Worm (Caenorhabditis elegans): Measurements from ENCODE around the gene rpb-6.

The rpb-6 gene

DNA sequence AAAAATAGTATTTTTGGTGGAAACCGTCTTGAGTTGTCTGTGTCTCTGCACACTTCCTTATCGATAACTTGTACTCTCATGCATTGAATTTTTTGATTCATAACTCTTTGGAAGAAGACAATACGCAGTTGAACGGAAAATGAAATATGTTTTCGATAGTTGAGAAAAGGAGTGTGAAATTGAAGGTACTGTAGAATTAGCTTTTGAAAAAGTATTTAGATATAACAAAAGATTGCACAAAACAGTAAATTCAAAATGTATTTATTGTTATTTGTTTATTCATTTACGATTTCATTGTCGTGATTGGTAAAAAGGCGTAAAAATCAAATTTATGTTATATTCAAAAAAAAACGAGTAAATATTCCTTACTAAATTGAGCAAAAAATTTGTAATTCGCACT, 17.3 kb downstream of the rpb-6 start, which contains the start of gene C14A4.7:
TSS of gene C14A4.7 (minus strand) at position 101 of the 400 bp plus-strand sequence.
- TF ChIP-seq hnd-1 (tag; optimal IDR thresholded peaks at IDR 0.05) = no peak
- TF ChIP-seq F13C5.2 (tag; optimal IDR thresholded peaks at IDR 0.05) = no peak
- no peak for TF ChIP-seq ceh-36 (tag; optimal IDR thresholded peaks at IDR 0.05)
- no peak for TF ChIP-seq aly-1 (tag; optimal IDR thresholded peaks at IDR 0.05)
- no peak for TF ChIP-seq pes-1 (GFP tag; IDR thresholded peaks at IDR 0.05)
- no peak for TF ChIP-seq sea-1 (GFP tag; conservative IDR thresholded peaks at IDR 0.05)
- no peak for TF ChIP-seq ets-7 (tag; optimal IDR thresholded peaks at IDR 0.05)
- no peak for TF ChIP-seq ceh-13 (GFP tag; optimal IDR thresholded peaks at IDR 0.05)
- TF ChIP-seq hmbx-1 (tag; optimal IDR thresholded peaks at IDR 0.05) = no peak
- no peak for TF ChIP-seq flt-1 (GFP tag; IDR thresholded peaks at IDR 0.05)
- TF ChIP-seq tbx-37 (GFP tag; conservative IDR thresholded peaks at IDR 0.05) = no peak
- TF ChIP-seq B0310.2 (tag; optimal IDR thresholded peaks at IDR 0.05) = no peak

DNA sequence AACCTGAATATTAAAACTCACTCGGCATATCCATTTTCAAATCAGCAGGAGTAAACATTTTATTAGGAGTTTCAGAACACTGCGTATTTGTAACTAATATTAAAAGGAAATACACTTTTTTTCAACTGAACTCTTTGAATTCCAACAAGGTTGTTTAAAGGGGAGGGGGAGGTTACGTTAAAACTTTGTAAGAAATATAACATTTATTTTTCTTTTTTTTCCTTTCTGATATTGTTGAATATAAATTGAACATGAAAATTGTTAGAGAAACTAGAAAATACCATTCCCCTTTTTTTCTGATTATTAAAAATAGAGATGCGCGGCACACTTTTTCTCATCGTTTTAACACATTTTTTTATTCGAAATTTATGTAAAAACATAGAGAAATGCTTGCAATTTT, 18.9 kb downstream of the rpb-6 start, which contains the start of gene C14A4.8:
TSS of gene C14A4.8 (minus strand) at position 101 of the 400 bp plus-strand sequence.
- TF ChIP-seq F13C5.2 (tag; optimal IDR thresholded peaks at IDR 0.05) (no peak), pes-1 (GFP tag; IDR thresholded peaks at IDR 0.05) (no peak), hmbx-1 (tag; optimal IDR thresholded peaks at IDR 0.05) (no peak), flt-1 (GFP tag; IDR thresholded peaks at IDR 0.05) (no peak), ceh-13 (GFP tag; optimal IDR thresholded peaks at IDR 0.05) (no peak), ama-1 (optimal IDR thresholded peaks at IDR 0.05) (no peak), hmg-4 (GFP tag; optimal IDR thresholded peaks at IDR 0.05) (no peak), ceh-36 (tag; optimal IDR thresholded peaks at IDR 0.05) (no peak), tra-4 (tag; optimal IDR thresholded peaks at IDR 0.05) (no peak), tbx-11 (GFP tag; IDR thresholded peaks at IDR 0.05) (no peak), hnd-1 (tag; optimal IDR thresholded peaks at IDR 0.05) (no peak), B0310.2 (tag; optimal IDR thresholded peaks at IDR 0.05) (no peak), scrt-1 (GFP tag; IDR thresholded peaks at IDR 0.05) (no peak), sea-1 (GFP tag; conservative IDR thresholded peaks at IDR 0.05) (no peak), ets-7 (tag; optimal IDR thresholded peaks at IDR 0.05) (no peak), tbx-37 (GFP tag; conservative IDR thresholded peaks at IDR 0.05) (no peak)

DNA sequence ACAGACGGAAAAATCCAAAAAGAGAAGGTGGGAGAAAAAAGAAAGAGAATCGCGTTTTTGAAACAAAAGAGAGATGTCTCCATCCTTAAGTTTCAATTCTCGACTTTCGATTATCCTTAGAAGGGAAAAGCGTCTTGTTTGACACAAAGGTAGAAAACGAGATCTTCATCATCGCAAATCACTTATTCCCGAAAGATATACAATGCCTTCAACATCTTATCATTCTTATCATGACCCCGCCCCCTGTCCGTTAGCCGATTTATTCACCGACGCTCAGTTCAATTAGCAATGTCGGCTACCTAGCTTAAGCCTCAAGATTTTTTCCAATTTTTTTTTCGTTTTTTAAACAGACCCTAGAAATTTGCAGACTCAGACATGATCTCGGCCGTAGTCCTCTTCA, 19.8 kb downstream of the rpb-6 start, which contains the start of gene C14A4.9:
TSS of gene C14A4.9 (plus strand) at position 368 of the 400 bp plus-strand sequence.
- TF ChIP-seq ets-7 (tag; optimal IDR thresholded peaks at IDR 0.05) (no peak), scrt-1 (GFP tag; IDR thresholded peaks at IDR 0.05) (no peak), tbx-11 (GFP tag; IDR thresholded peaks at IDR 0.05) (no peak), pes-1 (GFP tag; IDR thresholded peaks at IDR 0.05) (no peak), hmg-4 (GFP tag; optimal IDR thresholded peaks at IDR 0.05) (no peak), tbx-37 (GFP tag; conservative IDR thresholded peaks at IDR 0.05) (no peak)

DNA sequence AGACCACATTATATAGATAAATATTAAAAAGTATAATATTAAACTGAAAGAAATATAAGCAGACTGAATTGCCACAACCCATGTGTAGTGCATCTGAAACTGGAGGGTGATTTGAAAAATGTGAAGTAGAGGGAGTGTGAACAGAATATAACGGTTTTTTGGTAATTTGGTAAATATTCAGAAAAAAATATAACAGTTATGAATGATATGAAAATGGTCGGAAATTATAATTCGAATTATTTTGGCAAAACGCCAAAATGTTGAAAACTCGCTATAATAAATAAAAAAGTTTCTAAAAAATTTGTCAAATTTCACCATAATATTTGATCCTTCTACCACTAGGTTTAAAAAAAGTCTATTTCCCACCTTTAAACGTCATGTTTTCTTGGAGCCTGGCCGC, 23.0 kb downstream of the rpb-6 start, which contains the start of gene srv-2:
TSS of gene srv-2 (minus strand) at position 101 of the 400 bp plus-strand sequence.
- no peak for TF ChIP-seq hnd-1 (tag; optimal IDR thresholded peaks at IDR 0.05)
- no peak for TF ChIP-seq aly-1 (tag; optimal IDR thresholded peaks at IDR 0.05)
- TF ChIP-seq hmg-4 (GFP tag; optimal IDR thresholded peaks at IDR 0.05) = no peak
- TF ChIP-seq flt-1 (GFP tag; IDR thresholded peaks at IDR 0.05) = no peak
- no peak for TF ChIP-seq B0310.2 (tag; optimal IDR thresholded peaks at IDR 0.05)
- TF ChIP-seq sea-1 (GFP tag; conservative IDR thresholded peaks at IDR 0.05) = no peak
- TF ChIP-seq tbx-37 (GFP tag; conservative IDR thresholded peaks at IDR 0.05) = no peak
- no peak for TF ChIP-seq pes-1 (GFP tag; IDR thresholded peaks at IDR 0.05)
- no peak for TF ChIP-seq F13C5.2 (tag; optimal IDR thresholded peaks at IDR 0.05)
- no peak for TF ChIP-seq ceh-36 (tag; optimal IDR thresholded peaks at IDR 0.05)
- no peak for TF ChIP-seq tra-4 (tag; optimal IDR thresholded peaks at IDR 0.05)
- TF ChIP-seq ama-1 (optimal IDR thresholded peaks at IDR 0.05) = no peak

DNA sequence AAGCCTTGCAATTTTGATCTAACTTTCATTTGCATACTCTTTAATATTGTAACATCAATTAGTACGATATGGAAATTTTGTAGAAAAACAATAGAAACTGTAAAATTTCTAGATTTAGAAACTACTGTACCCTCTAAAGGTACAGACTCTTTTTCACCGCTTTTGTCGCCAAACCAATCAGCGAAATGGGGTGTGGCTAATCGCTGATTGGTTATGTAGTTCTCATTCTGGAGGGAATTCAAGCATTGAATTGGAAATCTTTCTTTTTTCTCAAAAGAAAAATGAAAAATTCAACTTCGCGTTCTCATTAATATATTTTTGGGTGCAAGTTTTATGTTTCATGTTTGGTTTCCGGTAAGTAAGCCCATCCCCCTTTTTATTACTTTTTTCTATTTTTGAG, 24.4 kb downstream of the rpb-6 start:
- TF ChIP-seq tbx-11 (GFP tag; IDR thresholded peaks at IDR 0.05) (no peak), tbx-37 (GFP tag; conservative IDR thresholded peaks at IDR 0.05) (no peak), ama-1 (optimal IDR thresholded peaks at IDR 0.05) (no peak), flt-1 (GFP tag; IDR thresholded peaks at IDR 0.05) (no peak), hmbx-1 (tag; optimal IDR thresholded peaks at IDR 0.05) (no peak), F13C5.2 (tag; optimal IDR thresholded peaks at IDR 0.05) (no peak), sea-1 (GFP tag; conservative IDR thresholded peaks at IDR 0.05) (no peak), pes-1 (GFP tag; IDR thresholded peaks at IDR 0.05) (no peak), hnd-1 (tag; optimal IDR thresholded peaks at IDR 0.05) (no peak), hmg-4 (GFP tag; optimal IDR thresholded peaks at IDR 0.05) (no peak), ets-7 (tag; optimal IDR thresholded peaks at IDR 0.05) (no peak), aly-1 (tag; optimal IDR thresholded peaks at IDR 0.05) (no peak)

DNA sequence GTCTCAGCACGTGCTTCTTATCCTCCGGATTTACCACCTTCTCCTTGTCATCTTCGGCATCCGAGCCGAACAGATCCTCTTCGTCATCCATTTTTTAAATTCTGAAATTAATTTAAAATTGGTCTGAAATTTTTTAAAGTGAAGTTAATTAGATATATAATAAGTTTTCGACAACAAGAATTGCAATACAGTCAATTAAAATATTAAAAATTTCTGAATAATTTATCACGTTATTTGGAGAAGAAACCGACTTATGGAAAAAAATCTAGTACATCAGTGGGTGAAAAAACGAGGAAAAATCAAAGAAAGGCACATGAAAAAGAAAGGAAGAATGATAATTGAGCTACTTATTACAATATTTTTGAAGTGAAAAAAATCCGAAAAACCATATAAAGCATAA, 26.3 kb downstream of the rpb-6 start, which contains the start of gene taf-13:
TSS of gene taf-13 (minus strand) at position 101 of the 400 bp plus-strand sequence.
- TF ChIP-seq hmg-4 (GFP tag; optimal IDR thresholded peaks at IDR 0.05) (no peak), hmbx-1 (tag; optimal IDR thresholded peaks at IDR 0.05) (no peak), B0310.2 (tag; optimal IDR thresholded peaks at IDR 0.05) (no peak), pes-1 (GFP tag; IDR thresholded peaks at IDR 0.05) (no peak), tbx-37 (GFP tag; conservative IDR thresholded peaks at IDR 0.05) (no peak), tra-4 (tag; optimal IDR thresholded peaks at IDR 0.05) (no peak), ceh-13 (GFP tag; optimal IDR thresholded peaks at IDR 0.05) (no peak)

DNA sequence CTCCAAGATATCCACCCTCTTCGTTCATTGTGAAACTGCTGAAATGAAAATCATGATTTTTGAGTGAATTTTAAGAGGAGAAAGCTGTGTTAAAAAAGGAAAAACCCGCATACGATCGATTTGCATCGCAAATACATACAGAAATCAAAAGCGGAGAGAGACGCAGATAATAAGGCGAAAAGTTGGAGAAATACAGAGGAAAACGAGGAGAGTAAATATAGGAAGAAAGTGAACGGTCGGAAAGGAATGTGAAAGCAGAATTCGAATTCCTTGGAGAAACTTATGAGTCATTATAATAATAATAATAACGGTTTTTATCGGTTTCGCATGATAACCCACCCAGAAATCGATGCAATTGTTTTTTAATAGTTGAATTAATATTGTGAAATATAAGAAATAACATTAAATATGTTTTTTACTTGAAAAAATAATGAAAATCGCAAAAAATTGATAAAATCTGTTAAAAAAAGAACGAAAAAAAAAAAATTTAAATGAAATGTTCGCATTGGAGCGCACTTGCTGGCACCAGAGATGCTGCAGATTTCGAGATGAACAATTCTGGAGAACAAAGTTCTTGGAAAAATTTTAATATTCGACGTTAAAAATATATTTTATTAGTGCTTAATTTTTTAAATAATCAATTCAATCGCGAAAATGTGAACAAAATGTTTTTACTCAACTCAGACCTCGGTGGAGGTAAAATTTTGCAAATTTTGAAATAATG, 28.2 kb downstream of the rpb-6 start, which contains the start of gene ccm-3:
TSS of gene ccm-3 (minus strand) at position 38 of the 724 bp plus-strand sequence.
- TF ChIP-seq F13C5.2 (tag; optimal IDR thresholded peaks at IDR 0.05) = no peak
- TF ChIP-seq B0310.2 (tag; optimal IDR thresholded peaks at IDR 0.05) = no peak
- TF ChIP-seq ama-1 (optimal IDR thresholded peaks at IDR 0.05) = no peak
- TF ChIP-seq hmg-4 (GFP tag; optimal IDR thresholded peaks at IDR 0.05) = no peak
- TF ChIP-seq ceh-36 (tag; optimal IDR thresholded peaks at IDR 0.05) = no peak
- no peak for TF ChIP-seq hmbx-1 (tag; optimal IDR thresholded peaks at IDR 0.05)
- no peak for TF ChIP-seq pes-1 (GFP tag; IDR thresholded peaks at IDR 0.05)
